Fruit fly (Drosophila melanogaster) whole organism, embryonic: Measurements from ENCODE around the gene Adat1.

Experiments used
- Asciz ChIP-seq: fragments of 200-800 bp; sonication (Bioruptor generic); optimal IDR thresholded peaks from 2 replicates; lab custom pipeline; 2017; ENCODE audit warnings: missing biosample characterization, mild to moderate bottlenecking, missing genetic modification characterization, missing genetic modification reagents
- Bgb ChIP-seq: fragments of 200-800 bp; sonication (Bioruptor generic); IDR thresholded peaks from 2 replicates; pipeline ENCODE4 v1.3.6; 2022; ENCODE audit warnings: missing biosample characterization, missing genetic modification characterization; ENCODE audit not compliant: partially characterized antibody
- CG11398 ChIP-seq: fragments of 200-800 bp; sonication (Bioruptor generic); optimal IDR thresholded peaks from 2 replicates; lab custom pipeline; 2016; ENCODE audit warnings: missing biosample characterization, missing genetic modification characterization
- CG11560 ChIP-seq: fragments of 200-800 bp; sonication (Bioruptor generic); IDR thresholded peaks from 3 replicates; pipeline ENCODE4 v1.3.6; 2022; ENCODE audit warnings: missing biosample characterization, missing genetic modification characterization
- CG12659 ChIP-seq: fragments of 200-800 bp; sonication (Bioruptor generic); optimal IDR thresholded peaks from 3 replicates; lab custom pipeline; 2017; ENCODE audit warnings: mild to moderate bottlenecking, missing biosample characterization, missing genetic modification reagents, missing genetic modification characterization
- CG14710 ChIP-seq: fragments of 200-800 bp; sonication (Bioruptor generic); optimal IDR thresholded peaks from 3 replicates; lab custom pipeline; 2019; ENCODE audit warnings: missing biosample characterization, mild to moderate bottlenecking, missing genetic modification characterization, moderate library complexity
- CG14860 ChIP-seq: fragments of 200-800 bp; sonication (Bioruptor generic); IDR thresholded peaks from 3 replicates; pipeline ENCODE4 v1.3.6; 2022; ENCODE audit warnings: missing biosample characterization, missing genetic modification characterization; ENCODE audit not compliant: partially characterized antibody
- CG15696 ChIP-seq: fragments of 200-800 bp; sonication (Bioruptor generic); optimal IDR thresholded peaks from 2 replicates; lab custom pipeline; 2019; ENCODE audit warnings: missing biosample characterization, mild to moderate bottlenecking, missing genetic modification characterization, moderate library complexity
- CG17186 ChIP-seq: fragments of 200-800 bp; sonication (Bioruptor generic); optimal IDR thresholded peaks from 3 replicates; lab custom pipeline; 2017; ENCODE audit warnings: missing biosample characterization, missing genetic modification reagents, missing genetic modification characterization
- CG17829 ChIP-seq: fragments of 200-800 bp; optimal IDR thresholded peaks from 2 replicates; lab custom pipeline; 2019; ENCODE audit warnings: missing biosample characterization, mild to moderate bottlenecking, missing genetic modification characterization, moderate library complexity
- CG33213 ChIP-seq: fragments of 200-800 bp; sonication (Bioruptor generic); optimal IDR thresholded peaks from 3 replicates; lab custom pipeline; 2016; ENCODE audit warnings: missing biosample characterization, missing genetic modification characterization
- CG34224 ChIP-seq: fragments of 200-800 bp; sonication (Bioruptor generic); IDR thresholded peaks from 3 replicates; pipeline ENCODE4 v1.3.6; 2022; ENCODE audit warnings: missing biosample characterization, missing genetic modification characterization; ENCODE audit not compliant: partially characterized antibody
- CG34376 ChIP-seq: fragments of 200-800 bp; sonication (Bioruptor generic); optimal IDR thresholded peaks from 2 replicates; lab custom pipeline; 2018; ENCODE audit warnings: missing biosample characterization, mild to moderate bottlenecking, missing genetic modification characterization
- CG3995 ChIP-seq: fragments of 200-800 bp; sonication (Bioruptor generic); optimal IDR thresholded peaks from 3 replicates; lab custom pipeline; 2016; ENCODE audit warnings: missing biosample characterization, missing genetic modification characterization
- CG4617 ChIP-seq: fragments of 200-800 bp; sonication (Bioruptor generic); optimal IDR thresholded peaks from 3 replicates; lab custom pipeline; 2016; ENCODE audit warnings: missing biosample characterization, missing genetic modification characterization, borderline replicate concordance
- CG7928 ChIP-seq: fragments of 200-800 bp; sonication (Bioruptor generic); optimal IDR thresholded peaks from 2 replicates; lab custom pipeline; 2017; ENCODE audit warnings: missing biosample characterization, mild to moderate bottlenecking, missing genetic modification characterization
- CG9797 ChIP-seq: fragments of 200-800 bp; sonication (Bioruptor generic); optimal IDR thresholded peaks from 3 replicates; lab custom pipeline; 2018; ENCODE audit warnings: missing biosample characterization, mild to moderate bottlenecking, missing genetic modification characterization
- Doc3 ChIP-seq: fragments of 200-800 bp; sonication (Bioruptor generic); IDR thresholded peaks from 3 replicates; pipeline ENCODE4 v1.3.6; 2022; ENCODE audit warnings: missing biosample characterization, missing genetic modification characterization; ENCODE audit not compliant: partially characterized antibody
- Dp ChIP-seq: fragments of 200-800 bp; sonication (Bioruptor generic); optimal IDR thresholded peaks from 2 replicates; lab custom pipeline; 2018; ENCODE audit warnings: missing biosample characterization, mild to moderate bottlenecking, missing genetic modification characterization, moderate library complexity
- E2f2 ChIP-seq: fragments of 200-800 bp; sonication (Bioruptor generic); IDR thresholded peaks from 2 replicates; pipeline ENCODE4 v1.3.6; 2022; ENCODE audit warnings: missing biosample characterization, missing genetic modification characterization
- Fer1 ChIP-seq: fragments of 200-800 bp; sonication (Bioruptor generic); optimal IDR thresholded peaks from 2 replicates; lab custom pipeline; 2017; ENCODE audit warnings: missing biosample characterization, mild to moderate bottlenecking, missing genetic modification characterization
- MBD-R2 ChIP-seq: fragments of 200-800 bp; sonication (Bioruptor generic); IDR thresholded peaks from 2 replicates; pipeline ENCODE4 v1.3.6; 2022; ENCODE audit warnings: missing biosample characterization, missing genetic modification characterization
- MESR4 ChIP-seq: fragments of 200-800 bp; sonication (Bioruptor generic); optimal IDR thresholded peaks from 2 replicates; lab custom pipeline; 2018; ENCODE audit warnings: missing biosample characterization, mild to moderate bottlenecking, missing genetic modification characterization, moderate library complexity
- Med ChIP-seq: fragments of 200-800 bp; sonication (Bioruptor generic); peaks from one replicate; lab custom pipeline; 2016; ENCODE audit warnings: missing biosample characterization, missing genetic modification characterization, mild to moderate bottlenecking, inconsistent platforms, moderate library complexity
- Myb ChIP-seq: fragments of 200-800 bp; sonication (Bioruptor generic); optimal IDR thresholded peaks from 2 replicates; lab custom pipeline; 2016; ENCODE audit warnings: missing biosample characterization, missing genetic modification characterization
- Pdp1 ChIP-seq, 2 experiments: fragments of 200-800 bp; sonication (Bioruptor generic); optimal IDR thresholded peaks; 3 replicates each; lab custom pipeline; 2016; ENCODE audit warnings: missing biosample characterization in 2 of 2, missing genetic modification characterization in 2 of 2, mild to moderate bottlenecking in 1 of 2, moderate library complexity in 1 of 2
- Scr ChIP-seq: fragments of 200-800 bp; sonication (Bioruptor generic); IDR thresholded peaks from 2 replicates; pipeline ENCODE4 v1.3.6; 2022; ENCODE audit warnings: missing biosample characterization, missing genetic modification characterization; ENCODE audit not compliant: partially characterized antibody
- Sry-δ ChIP-seq: fragments of 200-800 bp; sonication (Bioruptor generic); optimal IDR thresholded peaks from 2 replicates; lab custom pipeline; 2016; ENCODE audit warnings: missing biosample characterization, missing genetic modification characterization
- YL-1 ChIP-seq: fragments of 200-800 bp; sonication (Bioruptor generic); optimal IDR thresholded peaks from 3 replicates; lab custom pipeline; 2017; ENCODE audit warnings: missing biosample characterization, mild to moderate bottlenecking, missing genetic modification characterization
- amos ChIP-seq: fragments of 200-800 bp; sonication (Bioruptor generic); IDR thresholded peaks from 2 replicates; pipeline ENCODE4 v1.3.6; 2022; ENCODE audit warnings: missing biosample characterization, missing genetic modification characterization; ENCODE audit not compliant: partially characterized antibody
- ato ChIP-seq: fragments of 200-800 bp; sonication (Bioruptor generic); IDR thresholded peaks from 2 replicates; pipeline ENCODE4 v1.3.6; 2022; ENCODE audit warnings: missing biosample characterization, missing genetic modification characterization; ENCODE audit not compliant: partially characterized antibody
- bbx ChIP-seq: fragments of 200-800 bp; sonication (Bioruptor generic); IDR thresholded peaks from 2 replicates; pipeline ENCODE4 v1.3.6; 2022; ENCODE audit warnings: missing biosample characterization, missing genetic modification characterization; ENCODE audit not compliant: partially characterized antibody
- bsh ChIP-seq, 2 experiments: fragments of 200-800 bp; sonication (Bioruptor generic); optimal IDR thresholded peaks; 2 replicates each; lab custom pipeline; 2017 to 2018; ENCODE audit warnings: mild to moderate bottlenecking in 2 of 2, missing biosample characterization in 2 of 2, missing genetic modification characterization in 2 of 2, moderate library complexity in 1 of 2
- emc ChIP-seq: fragments of 200-800 bp; sonication (Bioruptor generic); optimal IDR thresholded peaks from 2 replicates; lab custom pipeline; 2016; ENCODE audit warnings: missing biosample characterization, missing genetic modification characterization
- gro ChIP-seq: fragments of 200-800 bp; sonication (Bioruptor generic); optimal IDR thresholded peaks from 2 replicates; lab custom pipeline; 2016; ENCODE audit warnings: missing biosample characterization, missing genetic modification characterization
- hbn ChIP-seq: fragments of 200-800 bp; sonication (Bioruptor generic); IDR thresholded peaks from 2 replicates; pipeline ENCODE4 v1.3.6; 2022; ENCODE audit warnings: missing biosample characterization, missing genetic modification characterization; ENCODE audit not compliant: partially characterized antibody
- inv ChIP-seq: fragments of 200-800 bp; sonication (Bioruptor generic); IDR thresholded peaks from 2 replicates; pipeline ENCODE4 v1.3.6; 2022; ENCODE audit warnings: missing biosample characterization, missing genetic modification characterization; ENCODE audit not compliant: partially characterized antibody
- nerfin-2 ChIP-seq: fragments of 200-800 bp; sonication (Bioruptor generic); IDR thresholded peaks from 2 replicates; pipeline ENCODE4 v1.3.6; 2022; ENCODE audit warnings: missing biosample characterization, missing genetic modification characterization; ENCODE audit not compliant: partially characterized antibody
- onecut ChIP-seq: fragments of 200-800 bp; sonication (Bioruptor generic); IDR thresholded peaks from 2 replicates; pipeline ENCODE4 v1.3.6; 2022; ENCODE audit warnings: missing biosample characterization, missing genetic modification characterization
- pfk ChIP-seq: fragments of 200-800 bp; sonication (Bioruptor generic); optimal IDR thresholded peaks from 2 replicates; lab custom pipeline; 2018; ENCODE audit warnings: missing biosample characterization, mild to moderate bottlenecking, missing genetic modification characterization, moderate library complexity
- phol ChIP-seq: fragments of 200-800 bp; sonication (Bioruptor generic); optimal IDR thresholded peaks from 3 replicates; lab custom pipeline; 2018; ENCODE audit warnings: missing biosample characterization, mild to moderate bottlenecking, missing genetic modification characterization, moderate library complexity
- pzg ChIP-seq: fragments of 200-800 bp; sonication (Bioruptor generic); optimal IDR thresholded peaks from 3 replicates; lab custom pipeline; 2018; ENCODE audit warnings: missing biosample characterization, mild to moderate bottlenecking, missing genetic modification characterization, moderate library complexity
- sqz ChIP-seq: fragments of 200-800 bp; sonication (Bioruptor generic); optimal IDR thresholded peaks from 3 replicates; lab custom pipeline; 2018; ENCODE audit warnings: missing biosample characterization, mild to moderate bottlenecking, missing genetic modification characterization
- tna ChIP-seq: fragments of 200-800 bp; sonication (Bioruptor generic); IDR thresholded peaks from 2 replicates; pipeline ENCODE4 v1.3.6; 2022; ENCODE audit warnings: missing biosample characterization, missing genetic modification characterization; ENCODE audit not compliant: partially characterized antibody
- twi ChIP-seq: fragments of 200-800 bp; optimal IDR thresholded peaks from 2 replicates; lab custom pipeline; 2019; ENCODE audit warnings: missing biosample characterization, mild to moderate bottlenecking, missing genetic modification characterization, moderate library complexity
- vnd ChIP-seq: fragments of 200-800 bp; sonication (Bioruptor generic); IDR thresholded peaks from 3 replicates; pipeline ENCODE4 v1.3.6; 2022; ENCODE audit warnings: missing biosample characterization, missing genetic modification characterization; ENCODE audit not compliant: partially characterized antibody
- zen2 ChIP-seq: fragments of 200-800 bp; sonication (Bioruptor generic); IDR thresholded peaks from 3 replicates; pipeline ENCODE4 v1.3.6; 2022; ENCODE audit warnings: missing biosample characterization, missing genetic modification characterization; ENCODE audit not compliant: partially characterized antibody

The Adat1 gene

DNA sequence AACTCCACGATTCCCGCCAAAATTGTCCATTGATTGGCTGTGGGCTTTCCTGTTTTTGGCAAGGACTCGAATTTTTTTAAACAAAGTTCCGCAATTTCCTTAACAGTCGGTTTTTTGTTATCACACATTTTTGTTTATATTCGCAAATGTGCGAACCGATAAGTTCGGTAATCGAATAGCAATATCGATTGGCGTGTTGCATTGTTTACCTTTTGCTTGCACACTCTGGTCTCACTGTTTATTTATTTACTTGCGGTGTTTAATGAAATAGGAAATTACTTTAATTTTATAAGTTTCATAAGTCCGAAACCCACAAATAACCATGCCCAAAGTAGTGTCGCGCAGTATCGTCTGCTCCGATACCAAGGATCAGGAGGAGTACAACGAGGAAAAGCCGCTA lies at the start of gene Adat1, which contains the start of gene CG16865:
Gene Adat1, minus strand, starts transcription at position 152 of the 400 bp plus-strand sequence.
Gene CG16865, plus strand, starts transcription at position 200 of the 400 bp plus-strand sequence.
- TF ChIP-seq CG14860 (GFP tag; lab: Robert Waterston, UW) (peak; percentile 56; the same call in 2 of the 3 replicates), Dp (GFP tag; lab: Kevin White, UChicago) (peak; percentile 32), CG33213 (GFP tag; lab: Kevin White, UChicago) (peak; percentile 14), CG11398 (GFP tag; lab: Kevin White, UChicago) (no peak), onecut (peak; percentile 87), emc (GFP tag; lab: Kevin White, UChicago) (no peak), MESR4 (peak; percentile 46), CG17829 (tag; lab: Kevin White, UChicago) (peak; percentile 5), E2f2 (GFP tag; lab: Robert Waterston, UW) (peak; percentile 41), zen2 (GFP tag; lab: Robert Waterston, UW) (peak; percentile 42; the same call in 1 of the 3 replicates), Doc3 (GFP tag; lab: Robert Waterston, UW) (0 out of 3 replicates have a peak, but pooled peaks have one; percentile 28), amos (GFP tag; lab: Robert Waterston, UW) (peak; percentile 51; the same call in 1 of the 2 replicates), pzg (GFP tag; lab: Kevin White, UChicago) (peak; percentile 67), CG15696 (peak; percentile 21), pfk (GFP tag; lab: Kevin White, UChicago) (no peak), YL-1 (GFP tag; lab: Kevin White, UChicago) (peak; percentile 55), Asciz (no peak), ato (GFP tag; lab: Robert Waterston, UW) (peak; percentile 61; the same call in 1 of the 2 replicates), tna (GFP tag; lab: Robert Waterston, UW) (peak; percentile 36; the same call in 1 of the 2 replicates), Sry-δ (GFP tag; lab: Kevin White, UChicago) (peak; percentile 43), CG12659 (GFP tag; lab: Kevin White, UChicago) (peak; percentile 47), hbn (GFP tag; lab: Robert Waterston, UW) (peak; percentile 61), CG7928 (GFP tag; lab: Kevin White, UChicago) (no peak), CG3995 (GFP tag; lab: Kevin White, UChicago) (no peak), gro (peak; percentile 15), CG11560 (tag; lab: Robert Waterston, UW) (peak; percentile 98), Fer1 (GFP tag; lab: Kevin White, UChicago) (peak; percentile 21), MBD-R2 (GFP tag; lab: Robert Waterston, UW) (peak; percentile 96), CG34376 (no peak), CG9797 (GFP tag; lab: Kevin White, UChicago) (peak; percentile 76), Bgb (GFP tag; lab: Robert Waterston, UW) (peak; percentile 58), Scr (peak; percentile 61), CG34224 (GFP tag; lab: Robert Waterston, UW) (peak; percentile 57), nerfin-2 (GFP tag; lab: Robert Waterston, UW) (peak; percentile 25; the same call in 1 of the 2 replicates), bbx (GFP tag; lab: Robert Waterston, UW) (peak; percentile 47; the same call in 1 of the 2 replicates), Med (GFP tag; lab: Kevin White, UChicago) (peak; percentile 67), phol (tag; lab: Kevin White, UChicago) (peak; percentile 34), bsh (GFP tag; optimal IDR thresholded peaks at IDR 0.05; lab: Kevin White, UChicago) (no peak), CG4617 (peak; percentile 74), Myb (GFP tag; lab: Kevin White, UChicago) (peak; percentile 26), Pdp1 (GFP tag; optimal IDR thresholded peaks at IDR 0.05; lab: Kevin White, UChicago) (peak in 1 of 2 experiments; percentile 74), CG14710 (tag; lab: Kevin White, UChicago) (peak; percentile 35), inv (peak; percentile 12; the same call in 1 of the 2 replicates), sqz (GFP tag; lab: Kevin White, UChicago) (no peak), twi (tag; lab: Kevin White, UChicago) (no peak), CG17186 (GFP tag; lab: Kevin White, UChicago) (peak; percentile 26), vnd (0 out of 3 replicates have a peak, but pooled peaks have one; percentile 10)
